Fruit fly (Drosophila melanogaster): ENCODE data around the gene jar.

The jar gene

DNA sequence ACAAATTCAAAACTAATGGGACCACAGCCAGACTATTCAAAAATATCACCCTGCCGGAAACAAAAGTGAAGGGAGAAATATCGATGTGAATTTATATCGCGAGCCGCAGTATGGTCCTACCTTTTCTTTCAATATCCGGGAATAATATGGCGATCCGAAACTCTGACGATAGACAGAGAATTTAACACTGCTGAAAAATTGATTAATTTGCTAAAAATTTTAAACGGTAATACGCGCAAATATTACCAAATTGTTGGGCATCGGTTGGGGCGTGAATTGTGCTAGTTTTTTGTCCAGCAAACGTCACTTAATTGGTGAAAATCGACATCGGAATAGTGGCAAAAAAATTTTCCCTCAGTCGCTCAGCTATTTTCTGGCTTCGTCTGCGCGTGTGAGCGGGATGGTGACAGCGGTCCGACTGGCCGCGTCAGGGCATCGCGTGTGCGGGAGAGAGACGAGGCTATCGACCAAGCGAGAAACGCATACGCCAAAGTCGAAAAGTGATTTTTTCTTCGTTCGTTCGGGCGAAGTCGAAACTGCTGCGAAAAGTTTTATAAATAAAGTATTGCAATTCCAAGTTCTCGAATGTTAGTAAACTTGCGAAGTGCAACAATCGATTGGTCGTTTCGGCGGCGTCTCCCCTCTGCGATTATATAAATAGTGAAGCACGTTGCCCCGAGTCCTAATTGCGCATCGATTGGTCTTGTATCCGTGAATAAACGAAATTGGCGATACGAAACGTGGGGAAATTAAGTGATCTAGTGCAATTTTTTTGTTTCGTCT, 40.4 kb downstream of the jar start, which contains the start of gene mask (continued):
- TF ChIP-seq Hmr (GFP tag; optimal IDR thresholded peaks at IDR 0.05), result peak; percentile 86
- peak; percentile 94 for TF ChIP-seq CG9876 (GFP tag; optimal IDR thresholded peaks at IDR 0.05)
- peak; percentile 67 for TF ChIP-seq kah (GFP tag; optimal IDR thresholded peaks at IDR 0.05)
- TF ChIP-seq CG18619 (GFP tag; optimal IDR thresholded peaks at IDR 0.05), result peak; percentile 88
- TF ChIP-seq fd96Cb (tag; optimal IDR thresholded peaks at IDR 0.05), result peak; percentile 4
- peak; percentile 59 for TF ChIP-seq CG5245 (GFP tag; optimal IDR thresholded peaks at IDR 0.05)
- peak; percentile 68; the same call in 1 of the 3 replicates for TF ChIP-seq CG6175 (GFP tag; IDR thresholded peaks at IDR 0.05)
- TF ChIP-seq nom (GFP tag; optimal IDR thresholded peaks at IDR 0.05), result peak; percentile 62
- peak; percentile 74 for TF ChIP-seq CG6854 (GFP tag; optimal IDR thresholded peaks at IDR 0.05)
- peak; percentile 70 for TF ChIP-seq al (GFP tag; IDR thresholded peaks at IDR 0.05)
- peak; percentile 31 for TF ChIP-seq CG12155 (GFP tag; optimal IDR thresholded peaks at IDR 0.05)
- TF ChIP-seq maf-S (GFP tag; optimal IDR thresholded peaks at IDR 0.05), result peak; percentile 63
- peak; percentile 66 for TF ChIP-seq CG6272 (GFP tag; IDR thresholded peaks at IDR 0.05)
- peak; percentile 52 for TF ChIP-seq lbe (GFP tag; optimal IDR thresholded peaks at IDR 0.05)
- peak; percentile 83 for TF ChIP-seq CG18599 (GFP tag; optimal IDR thresholded peaks at IDR 0.05)
- TF ChIP-seq Optix (GFP tag; IDR thresholded peaks at IDR 0.05), result 0 out of 3 replicates have a peak, but pooled peaks have one; percentile 59
- peak; percentile 21 for TF ChIP-seq Abd-B (GFP tag; optimal IDR thresholded peaks at IDR 0.05)
- peak; percentile 21 to 54 for TF ChIP-seq bsh (GFP tag; optimal IDR thresholded peaks at IDR 0.05)
- peak; percentile 39 for TF ChIP-seq CG2202 (tag; optimal IDR thresholded peaks at IDR 0.05)
- no peak for TF ChIP-seq pnt (GFP tag; optimal IDR thresholded peaks at IDR 0.05)
- TF ChIP-seq lilli (GFP tag; optimal IDR thresholded peaks at IDR 0.05), result peak; percentile 68
- peak; percentile 81 for TF ChIP-seq CG8290 (GFP tag; optimal IDR thresholded peaks at IDR 0.05)
- TF ChIP-seq CG8290 (tag; optimal IDR thresholded peaks at IDR 0.05), result peak; percentile 28 to 86
- peak; percentile 98 for TF ChIP-seq Med (GFP tag)
- TF ChIP-seq TFAM (GFP tag; optimal IDR thresholded peaks at IDR 0.05), result no peak
- TF ChIP-seq CG17568 (GFP tag; optimal IDR thresholded peaks at IDR 0.05), result peak; percentile 58
- TF ChIP-seq CG6254 (GFP tag; optimal IDR thresholded peaks at IDR 0.05), result peak; percentile 44
- peak; percentile 55; the same call in 1 of the 2 replicates for TF ChIP-seq dati (GFP tag; IDR thresholded peaks at IDR 0.05)
- peak; percentile 42 for TF ChIP-seq Neu2 (GFP tag; optimal IDR thresholded peaks at IDR 0.05; ENCODE audit: borderline replicate concordance)
- peak; percentile 31; the same call in 1 of the 2 replicates for TF ChIP-seq sisA (GFP tag; IDR thresholded peaks at IDR 0.05)
- peak; percentile 33 for TF ChIP-seq CG14965 (GFP tag; optimal IDR thresholded peaks at IDR 0.05; ENCODE audit: borderline replicate concordance)
- peak; percentile 25 for TF ChIP-seq CG10979 (tag; optimal IDR thresholded peaks at IDR 0.05)
- peak; percentile 32 for TF ChIP-seq Nf-YB (GFP tag; optimal IDR thresholded peaks at IDR 0.05)
- no peak for TF ChIP-seq tna (GFP tag; IDR thresholded peaks at IDR 0.05; ENCODE audit: partially characterized antibody)
- peak; percentile 33 for TF ChIP-seq CG10274 (GFP tag; optimal IDR thresholded peaks at IDR 0.05)
- TF ChIP-seq tap (tag; optimal IDR thresholded peaks at IDR 0.05), result no peak
- TF ChIP-seq jigr1 (GFP tag; IDR thresholded peaks at IDR 0.05), result no peak
- TF ChIP-seq CG13894 (tag; optimal IDR thresholded peaks at IDR 0.05), result peak; percentile 58
- peak; percentile 90 for TF ChIP-seq ash1 (GFP tag; optimal IDR thresholded peaks at IDR 0.05)
- peak; percentile 32 for TF ChIP-seq CG30020 (tag; optimal IDR thresholded peaks at IDR 0.05)
- TF ChIP-seq CG6791 (GFP tag; IDR thresholded peaks at IDR 0.05; ENCODE audit: partially characterized antibody), result peak; percentile 50
- TF ChIP-seq dmrt99B (tag; optimal IDR thresholded peaks at IDR 0.05), result no peak
- peak; percentile 49 for TF ChIP-seq CG3407 (GFP tag; optimal IDR thresholded peaks at IDR 0.05)
- TF ChIP-seq tll (GFP tag; optimal IDR thresholded peaks at IDR 0.05), result peak in 1 of 2 experiments; percentile 62
- TF ChIP-seq CG11504 (tag; optimal IDR thresholded peaks at IDR 0.05), result no peak
- TF ChIP-seq CG9727 (GFP tag; optimal IDR thresholded peaks at IDR 0.05), result peak; percentile 92
- TF ChIP-seq oc (tag; optimal IDR thresholded peaks at IDR 0.05), result no peak
- TF ChIP-seq crc (GFP tag; optimal IDR thresholded peaks at IDR 0.05), result peak; percentile 82

Data from whole organism, embryonic.